Worm (Caenorhabditis elegans): Measurements from ENCODE around the gene ech-5.

Gene ech-5

ce11 chrIV:796521-797073 is at the start of gene ech-5, which contains the start of gene F56B3.11:
Gene ech-5, plus strand, starts transcription at chrIV:797023.
Gene F56B3.11, minus strand, starts transcription at chrIV:796571.
- no peak for TF ChIP-seq ama-1 (optimal IDR thresholded peaks at IDR 0.05)
- TF ChIP-seq ets-7 (tag; optimal IDR thresholded peaks at IDR 0.05), result no peak
- TF ChIP-seq ceh-36 (tag; optimal IDR thresholded peaks at IDR 0.05), result no peak
- TF ChIP-seq tra-4 (tag; optimal IDR thresholded peaks at IDR 0.05), result no peak
- TF ChIP-seq tbx-11 (GFP tag; IDR thresholded peaks at IDR 0.05), result no peak
- TF ChIP-seq ceh-13 (GFP tag; optimal IDR thresholded peaks at IDR 0.05), result peak; percentile 33
- TF ChIP-seq hmbx-1 (tag; optimal IDR thresholded peaks at IDR 0.05), result peak; percentile 42
- no peak for TF ChIP-seq tbx-37 (GFP tag; conservative IDR thresholded peaks at IDR 0.05)
- no peak for TF ChIP-seq aly-1 (tag; optimal IDR thresholded peaks at IDR 0.05)
- TF ChIP-seq B0310.2 (tag; optimal IDR thresholded peaks at IDR 0.05), result no peak
- TF ChIP-seq F13C5.2 (tag; optimal IDR thresholded peaks at IDR 0.05), result peak; percentile 70
- peak; percentile 37 for TF ChIP-seq hnd-1 (tag; optimal IDR thresholded peaks at IDR 0.05)
- peak; percentile 53; the same call in 1 of the 2 replicates for TF ChIP-seq pes-1 (GFP tag; IDR thresholded peaks at IDR 0.05)
- no peak for TF ChIP-seq flt-1 (GFP tag; IDR thresholded peaks at IDR 0.05)

- TF ChIP-seq hmg-4 (GFP tag; optimal IDR thresholded peaks at IDR 0.05) (no peak), tbx-37 (GFP tag; conservative IDR thresholded peaks at IDR 0.05) (no peak), F13C5.2 (tag; optimal IDR thresholded peaks at IDR 0.05) (no peak), hnd-1 (tag; optimal IDR thresholded peaks at IDR 0.05) (no peak), B0310.2 (tag; optimal IDR thresholded peaks at IDR 0.05) (no peak), ceh-36 (tag; optimal IDR thresholded peaks at IDR 0.05) (no peak), hmbx-1 (tag; optimal IDR thresholded peaks at IDR 0.05) (no peak)
Observed at ce11 chrIV:749557-749956, 47.3 kb upstream of the ech-5 start.

- no peak for TF ChIP-seq ceh-36 (tag; optimal IDR thresholded peaks at IDR 0.05)
- no peak for TF ChIP-seq scrt-1 (GFP tag; IDR thresholded peaks at IDR 0.05)
- no peak for TF ChIP-seq aly-1 (tag; optimal IDR thresholded peaks at IDR 0.05)
- no peak for TF ChIP-seq hmbx-1 (tag; optimal IDR thresholded peaks at IDR 0.05)
- no peak for TF ChIP-seq hmg-4 (GFP tag; optimal IDR thresholded peaks at IDR 0.05)
- TF ChIP-seq B0310.2 (tag; optimal IDR thresholded peaks at IDR 0.05), result no peak
Observed at ce11 chrIV:754357-754972, 42.4 kb upstream of the ech-5 start.

ce11 chrIV:756421-756820 is 40.4 kb upstream of the ech-5 start, which contains the start of gene srt-23:
Gene srt-23, plus strand, starts transcription at chrIV:756721.
- TF ChIP-seq ceh-36 (tag; optimal IDR thresholded peaks at IDR 0.05) (no peak), scrt-1 (GFP tag; IDR thresholded peaks at IDR 0.05) (no peak), tra-4 (tag; optimal IDR thresholded peaks at IDR 0.05) (no peak), ceh-13 (GFP tag; optimal IDR thresholded peaks at IDR 0.05) (no peak), pes-1 (GFP tag; IDR thresholded peaks at IDR 0.05) (no peak), B0310.2 (tag; optimal IDR thresholded peaks at IDR 0.05) (no peak), sea-1 (GFP tag; conservative IDR thresholded peaks at IDR 0.05) (no peak), aly-1 (tag; optimal IDR thresholded peaks at IDR 0.05) (no peak), tbx-11 (GFP tag; IDR thresholded peaks at IDR 0.05) (no peak), F13C5.2 (tag; optimal IDR thresholded peaks at IDR 0.05) (no peak), ets-7 (tag; optimal IDR thresholded peaks at IDR 0.05) (no peak)

- TF ChIP-seq pes-1 (GFP tag; IDR thresholded peaks at IDR 0.05) (no peak), ama-1 (optimal IDR thresholded peaks at IDR 0.05) (no peak), tbx-37 (GFP tag; conservative IDR thresholded peaks at IDR 0.05) (no peak), tbx-11 (GFP tag; IDR thresholded peaks at IDR 0.05) (no peak), ets-7 (tag; optimal IDR thresholded peaks at IDR 0.05) (no peak), flt-1 (GFP tag; IDR thresholded peaks at IDR 0.05) (no peak), B0310.2 (tag; optimal IDR thresholded peaks at IDR 0.05) (no peak), scrt-1 (GFP tag; IDR thresholded peaks at IDR 0.05) (no peak), ceh-13 (GFP tag; optimal IDR thresholded peaks at IDR 0.05) (no peak), ceh-36 (tag; optimal IDR thresholded peaks at IDR 0.05) (no peak), hmg-4 (GFP tag; optimal IDR thresholded peaks at IDR 0.05) (no peak), F13C5.2 (tag; optimal IDR thresholded peaks at IDR 0.05) (no peak), tra-4 (tag; optimal IDR thresholded peaks at IDR 0.05) (no peak), hnd-1 (tag; optimal IDR thresholded peaks at IDR 0.05) (no peak), hmbx-1 (tag; optimal IDR thresholded peaks at IDR 0.05) (no peak), sea-1 (GFP tag; conservative IDR thresholded peaks at IDR 0.05) (no peak), aly-1 (tag; optimal IDR thresholded peaks at IDR 0.05) (no peak)
Observed at ce11 chrIV:756956-757355, 39.9 kb upstream of the ech-5 start.

- TF ChIP-seq aly-1 (tag; optimal IDR thresholded peaks at IDR 0.05) (no peak), scrt-1 (GFP tag; IDR thresholded peaks at IDR 0.05) (no peak), pes-1 (GFP tag; IDR thresholded peaks at IDR 0.05) (no peak), ets-7 (tag; optimal IDR thresholded peaks at IDR 0.05) (no peak), B0310.2 (tag; optimal IDR thresholded peaks at IDR 0.05) (no peak), tra-4 (tag; optimal IDR thresholded peaks at IDR 0.05) (no peak), F13C5.2 (tag; optimal IDR thresholded peaks at IDR 0.05) (no peak), tbx-11 (GFP tag; IDR thresholded peaks at IDR 0.05) (no peak), flt-1 (GFP tag; IDR thresholded peaks at IDR 0.05) (no peak), sea-1 (GFP tag; conservative IDR thresholded peaks at IDR 0.05) (no peak), tbx-37 (GFP tag; conservative IDR thresholded peaks at IDR 0.05) (no peak), hmbx-1 (tag; optimal IDR thresholded peaks at IDR 0.05) (no peak), ceh-36 (tag; optimal IDR thresholded peaks at IDR 0.05) (no peak), hnd-1 (tag; optimal IDR thresholded peaks at IDR 0.05) (no peak), hmg-4 (GFP tag; optimal IDR thresholded peaks at IDR 0.05) (no peak), ceh-13 (GFP tag; optimal IDR thresholded peaks at IDR 0.05) (no peak), ama-1 (optimal IDR thresholded peaks at IDR 0.05) (no peak)
Observed at ce11 chrIV:757548-757947, 39.3 kb upstream of the ech-5 start.

- TF ChIP-seq F13C5.2 (tag; optimal IDR thresholded peaks at IDR 0.05) (no peak), hmbx-1 (tag; optimal IDR thresholded peaks at IDR 0.05) (no peak), B0310.2 (tag; optimal IDR thresholded peaks at IDR 0.05) (no peak), hnd-1 (tag; optimal IDR thresholded peaks at IDR 0.05) (no peak), ets-7 (tag; optimal IDR thresholded peaks at IDR 0.05) (no peak), sea-1 (GFP tag; conservative IDR thresholded peaks at IDR 0.05) (no peak), tbx-37 (GFP tag; conservative IDR thresholded peaks at IDR 0.05) (no peak)
Observed at ce11 chrIV:760267-760666, 36.6 kb upstream of the ech-5 start, which contains the start of gene gst-40. Gene gst-40, plus strand, starts transcription at chrIV:760502.

All from whole organism, early embryonic.